Worm (Caenorhabditis elegans) whole organism, L1 larva: ENCODE measurements around the gene clec-124.

Experiments used
- lin-35 ChIP-seq, 2 experiments: fragments of 150-350 bp; optimal IDR thresholded peaks; 2 replicates each; lab custom pipeline; 2014; ENCODE audit warnings: missing biosample characterization in 2 of 2, missing genetic modification characterization in 2 of 2, missing genetic modification reagents in 2 of 2
- unc-130 ChIP-seq: fragments of 150-350 bp; optimal IDR thresholded peaks from 2 replicates; lab custom pipeline; 2017; ENCODE audit warnings: missing biosample characterization, missing genetic modification characterization, inconsistent platforms

ce11 chrII:3282353-3282752, 32.8 kb downstream of the clec-124 start, which contains the start of gene nep-13:
- TF ChIP-seq unc-130 (tag; lab: Kevin White, UChicago), result no peak
- TF ChIP-seq lin-35 (GFP tag; optimal IDR thresholded peaks at IDR 0.05; lab: Kevin White, UChicago), result no peak
